Fruit fly (Drosophila melanogaster) whole organism, embryonic: ENCODE results near the gene how.
A peak's percentile ranks its signal among the peaks of the same experiment; 100 is the strongest.

Experiments
- Aef1 ChIP-seq: fragments of 200-800 bp; sonication (Bioruptor generic); IDR thresholded peaks from 3 replicates; pipeline ENCODE4 v1.3.6; 2022; ENCODE audit warnings: missing biosample characterization, missing genetic modification characterization
- Blimp-1 ChIP-seq: fragments of 200-800 bp; sonication (Bioruptor generic); optimal IDR thresholded peaks from 3 replicates; lab custom pipeline; 2018; ENCODE audit warnings: missing biosample characterization, missing genetic modification characterization, mild to moderate bottlenecking, moderate library complexity, missing genetic modification reagents
- CG10267 ChIP-seq: fragments of 200-800 bp; sonication (Bioruptor generic); optimal IDR thresholded peaks from 2 replicates; lab custom pipeline; 2018; ENCODE audit warnings: missing biosample characterization, mild to moderate bottlenecking, missing genetic modification characterization, moderate library complexity
- CG10321 ChIP-seq: fragments of 200-800 bp; sonication (Bioruptor generic); IDR thresholded peaks from 2 replicates; pipeline ENCODE4 v1.3.6; 2022; ENCODE audit warnings: missing biosample characterization, missing genetic modification characterization
- CG10565 ChIP-seq: fragments of 200-800 bp; sonication (Bioruptor generic); optimal IDR thresholded peaks from 3 replicates; lab custom pipeline; 2016; ENCODE audit warnings: missing biosample characterization, mild to moderate bottlenecking, missing genetic modification characterization
- CG10654 ChIP-seq: fragments of 200-800 bp; sonication (Bioruptor generic); optimal IDR thresholded peaks from 2 replicates; lab custom pipeline; 2016; ENCODE audit warnings: missing biosample characterization, missing genetic modification characterization
- CG11456 ChIP-seq: fragments of 200-800 bp; sonication (Bioruptor generic); IDR thresholded peaks from 3 replicates; pipeline ENCODE4 v1.3.6; 2022; ENCODE audit warnings: missing biosample characterization, missing genetic modification characterization
- CG13123 ChIP-seq: fragments of 200-800 bp; sonication (Bioruptor generic); optimal IDR thresholded peaks from 2 replicates; lab custom pipeline; 2016; ENCODE audit warnings: missing biosample characterization, missing genetic modification characterization
- CG14014 ChIP-seq: fragments of 200-800 bp; sonication (Bioruptor generic); IDR thresholded peaks from 2 replicates; pipeline ENCODE4 v1.3.6; 2022; ENCODE audit warnings: missing biosample characterization, missing genetic modification characterization
- CG17568 ChIP-seq: fragments of 200-800 bp; sonication (Bioruptor generic); optimal IDR thresholded peaks from 2 replicates; lab custom pipeline; 2018; ENCODE audit warnings: missing biosample characterization, mild to moderate bottlenecking, missing genetic modification characterization, moderate library complexity
- CG17912 ChIP-seq: fragments of 200-800 bp; sonication (Bioruptor generic); optimal IDR thresholded peaks from 2 replicates; lab custom pipeline; 2018; ENCODE audit warnings: missing biosample characterization, mild to moderate bottlenecking, missing genetic modification characterization
- CG18262 ChIP-seq: fragments of 200-800 bp; optimal IDR thresholded peaks from 3 replicates; lab custom pipeline; 2019; ENCODE audit warnings: missing biosample characterization, mild to moderate bottlenecking, missing genetic modification characterization, moderate library complexity
- CG2678 ChIP-seq: fragments of 200-800 bp; sonication (Bioruptor generic); optimal IDR thresholded peaks from 3 replicates; lab custom pipeline; 2019; ENCODE audit warnings: missing biosample characterization, mild to moderate bottlenecking, missing genetic modification characterization, moderate library complexity
- CG43689 ChIP-seq: fragments of 200-800 bp; sonication (Bioruptor generic); IDR thresholded peaks from 2 replicates; pipeline ENCODE4 v1.3.6; 2022; ENCODE audit warnings: missing biosample characterization, missing genetic modification characterization
- CG4404 ChIP-seq: fragments of 200-800 bp; sonication (Bioruptor generic); IDR thresholded peaks from 2 replicates; pipeline ENCODE4 v1.3.6; 2022; ENCODE audit warnings: missing biosample characterization, missing genetic modification characterization
- CG5245 ChIP-seq: fragments of 200-800 bp; sonication (Bioruptor generic); optimal IDR thresholded peaks from 3 replicates; lab custom pipeline; 2016; ENCODE audit warnings: missing biosample characterization, missing genetic modification characterization
- CG6813 ChIP-seq: fragments of 200-800 bp; sonication (Bioruptor generic); optimal IDR thresholded peaks from 2 replicates; lab custom pipeline; 2017; ENCODE audit warnings: missing biosample characterization, missing genetic modification characterization, mild to moderate bottlenecking, moderate library complexity, missing genetic modification reagents
- CG8089 ChIP-seq: fragments of 200-800 bp; sonication (Bioruptor generic); optimal IDR thresholded peaks from 3 replicates; lab custom pipeline; 2016; ENCODE audit warnings: missing biosample characterization, missing genetic modification characterization
- D ChIP-seq, 2 experiments: fragments of 200-800 bp in 1 of 2; fragments of >200 bp in 1 of 2; sonication (Bioruptor generic) in 1 of 2; optimal IDR thresholded peaks; 2 replicates in 1 of 2; 3 replicates in 1 of 2; lab custom pipeline; 2017; ENCODE audit warnings: mild to moderate bottlenecking in 1 of 2, missing biosample characterization in 1 of 2, missing genetic modification characterization in 1 of 2, missing genetic modification reagents in 1 of 2
- D19A ChIP-seq: fragments of 200-800 bp; optimal IDR thresholded peaks from 3 replicates; lab custom pipeline; 2019; ENCODE audit warnings: missing biosample characterization, mild to moderate bottlenecking, missing genetic modification characterization, moderate library complexity
- Dek ChIP-seq: fragments of 200-800 bp; sonication (Bioruptor generic); optimal IDR thresholded peaks from 3 replicates; lab custom pipeline; 2019; ENCODE audit warnings: missing biosample characterization, mild to moderate bottlenecking, missing genetic modification characterization, moderate library complexity
- Doc3 ChIP-seq: fragments of 200-800 bp; sonication (Bioruptor generic); IDR thresholded peaks from 3 replicates; pipeline ENCODE4 v1.3.6; 2022; ENCODE audit warnings: missing biosample characterization, missing genetic modification characterization; ENCODE audit not compliant: partially characterized antibody
- Eip74EF ChIP-seq, 2 experiments: fragments of 200-800 bp in 1 of 2; fragments of >200 bp in 1 of 2; sonication (Bioruptor generic) in 1 of 2; optimal IDR thresholded peaks; 2 replicates each; lab custom pipeline; 2017 to 2019; ENCODE audit warnings: missing biosample characterization in 2 of 2, missing genetic modification characterization in 2 of 2, mild to moderate bottlenecking in 1 of 2, moderate library complexity in 1 of 2
- Fer2 ChIP-seq: fragments of 200-800 bp; sonication (Bioruptor generic); optimal IDR thresholded peaks from 2 replicates; lab custom pipeline; 2018; ENCODE audit warnings: missing biosample characterization, mild to moderate bottlenecking, missing genetic modification characterization, moderate library complexity
- HLH54F ChIP-seq: fragments of 200-800 bp; sonication (Bioruptor generic); optimal IDR thresholded peaks from 3 replicates; lab custom pipeline; 2016; ENCODE audit warnings: missing biosample characterization, missing genetic modification characterization
- Hr3 ChIP-seq: fragments of 200-800 bp; sonication (Bioruptor generic); optimal IDR thresholded peaks from 3 replicates; lab custom pipeline; 2016; ENCODE audit warnings: missing biosample characterization, missing genetic modification characterization
- Kr ChIP-seq: fragments of 200-800 bp; sonication (Bioruptor generic); optimal IDR thresholded peaks from 2 replicates; lab custom pipeline; 2017; ENCODE audit warnings: missing biosample characterization, mild to moderate bottlenecking, missing genetic modification characterization
- Med ChIP-seq: fragments of 200-800 bp; sonication (Bioruptor generic); peaks from one replicate; lab custom pipeline; 2016; ENCODE audit warnings: missing biosample characterization, missing genetic modification characterization, mild to moderate bottlenecking, inconsistent platforms, moderate library complexity
- Myb ChIP-seq: fragments of 200-800 bp; sonication (Bioruptor generic); optimal IDR thresholded peaks from 2 replicates; lab custom pipeline; 2016; ENCODE audit warnings: missing biosample characterization, missing genetic modification characterization
- Nf-YC ChIP-seq: fragments of 200-800 bp; optimal IDR thresholded peaks from 3 replicates; lab custom pipeline; 2019; ENCODE audit warnings: missing biosample characterization, mild to moderate bottlenecking, missing genetic modification characterization, moderate library complexity
- NfI ChIP-seq: fragments of 200-800 bp; sonication (Bioruptor generic); optimal IDR thresholded peaks from 3 replicates; lab custom pipeline; 2018; ENCODE audit warnings: missing biosample characterization, mild to moderate bottlenecking, missing genetic modification characterization, moderate library complexity
- Sox102F ChIP-seq: fragments of 200-800 bp; sonication (Bioruptor generic); optimal IDR thresholded peaks from 2 replicates; lab custom pipeline; 2018; ENCODE audit warnings: missing biosample characterization, mild to moderate bottlenecking, missing genetic modification characterization, moderate library complexity
- TFAM ChIP-seq: fragments of 200-800 bp; sonication (Bioruptor generic); optimal IDR thresholded peaks from 2 replicates; lab custom pipeline; 2017; ENCODE audit warnings: missing biosample characterization, missing genetic modification characterization, inconsistent platforms
- Trl ChIP-seq, 3 experiments: fragments of >200 bp in 2 of 3; fragments of 200-800 bp in 1 of 3; sonication (Bioruptor generic) in 1 of 3; optimal IDR thresholded peaks; 2 replicates in 1 of 3; 3 replicates in 2 of 3; lab custom pipeline; 2016 to 2017; ENCODE audit warnings: missing biosample characterization in 1 of 3, missing genetic modification characterization in 1 of 3
- ac ChIP-seq: fragments of 200-800 bp; sonication (Bioruptor generic); optimal IDR thresholded peaks from 3 replicates; lab custom pipeline; 2017; ENCODE audit warnings: missing biosample characterization, mild to moderate bottlenecking, missing genetic modification characterization
- al ChIP-seq: fragments of 200-800 bp; sonication (Bioruptor generic); IDR thresholded peaks from 2 replicates; pipeline ENCODE4 v1.3.6; 2022; ENCODE audit warnings: missing biosample characterization, missing genetic modification characterization
- amos ChIP-seq: fragments of 200-800 bp; sonication (Bioruptor generic); IDR thresholded peaks from 2 replicates; pipeline ENCODE4 v1.3.6; 2022; ENCODE audit warnings: missing biosample characterization, missing genetic modification characterization; ENCODE audit not compliant: partially characterized antibody
- btn ChIP-seq: fragments of 200-800 bp; sonication (Bioruptor generic); optimal IDR thresholded peaks from 2 replicates; lab custom pipeline; 2016; ENCODE audit warnings: missing biosample characterization, missing genetic modification characterization
- da ChIP-seq: fragments of 200-800 bp; sonication (Bioruptor generic); optimal IDR thresholded peaks from 2 replicates; lab custom pipeline; 2016; ENCODE audit warnings: missing biosample characterization, missing genetic modification characterization
- ewg ChIP-seq: fragments of 200-800 bp; sonication (Bioruptor generic); optimal IDR thresholded peaks from 3 replicates; lab custom pipeline; 2017; ENCODE audit warnings: mild to moderate bottlenecking, missing biosample characterization, missing genetic modification reagents, missing genetic modification characterization
- ftz-f1 ChIP-seq: fragments of 200-800 bp; sonication (Bioruptor generic); optimal IDR thresholded peaks from 2 replicates; lab custom pipeline; 2016; ENCODE audit warnings: missing biosample characterization, missing genetic modification characterization
- gcm2 ChIP-seq: fragments of 200-800 bp; sonication (Bioruptor generic); optimal IDR thresholded peaks from 2 replicates; lab custom pipeline; 2016; ENCODE audit warnings: missing biosample characterization, missing genetic modification characterization
- gsb ChIP-seq: fragments of 200-800 bp; sonication (Bioruptor generic); IDR thresholded peaks from 2 replicates; pipeline ENCODE4 v1.3.6; 2022; ENCODE audit warnings: missing biosample characterization, missing genetic modification characterization
- klu ChIP-seq: fragments of 200-800 bp; sonication (Bioruptor generic); IDR thresholded peaks from 2 replicates; pipeline ENCODE4 v1.3.6; 2022; ENCODE audit warnings: missing biosample characterization, missing genetic modification characterization
- nom ChIP-seq: fragments of 200-800 bp; sonication (Bioruptor generic); optimal IDR thresholded peaks from 2 replicates; lab custom pipeline; 2017; ENCODE audit warnings: missing biosample characterization, missing genetic modification characterization, mild to moderate bottlenecking, moderate library complexity, missing genetic modification reagents
- schlank ChIP-seq: fragments of 200-800 bp; sonication (Bioruptor generic); optimal IDR thresholded peaks from 2 replicates; lab custom pipeline; 2018; ENCODE audit warnings: missing biosample characterization, mild to moderate bottlenecking, missing genetic modification characterization
- stc ChIP-seq: fragments of 200-800 bp; sonication (Bioruptor generic); IDR thresholded peaks from 2 replicates; pipeline ENCODE4 v1.3.6; 2022; ENCODE audit warnings: missing biosample characterization, missing genetic modification characterization
- tap ChIP-seq: fragments of 200-800 bp; optimal IDR thresholded peaks from 3 replicates; lab custom pipeline; 2019; ENCODE audit warnings: missing biosample characterization, mild to moderate bottlenecking, missing genetic modification characterization, moderate library complexity
- tio ChIP-seq: fragments of 200-800 bp; sonication (Bioruptor generic); optimal IDR thresholded peaks from 2 replicates; lab custom pipeline; 2017; ENCODE audit warnings: missing biosample characterization, missing genetic modification characterization, inconsistent platforms
- zf30C ChIP-seq: fragments of 200-800 bp; sonication (Bioruptor generic); optimal IDR thresholded peaks from 3 replicates; lab custom pipeline; 2018; ENCODE audit warnings: missing biosample characterization, mild to moderate bottlenecking, missing genetic modification characterization

The how gene

DNA sequence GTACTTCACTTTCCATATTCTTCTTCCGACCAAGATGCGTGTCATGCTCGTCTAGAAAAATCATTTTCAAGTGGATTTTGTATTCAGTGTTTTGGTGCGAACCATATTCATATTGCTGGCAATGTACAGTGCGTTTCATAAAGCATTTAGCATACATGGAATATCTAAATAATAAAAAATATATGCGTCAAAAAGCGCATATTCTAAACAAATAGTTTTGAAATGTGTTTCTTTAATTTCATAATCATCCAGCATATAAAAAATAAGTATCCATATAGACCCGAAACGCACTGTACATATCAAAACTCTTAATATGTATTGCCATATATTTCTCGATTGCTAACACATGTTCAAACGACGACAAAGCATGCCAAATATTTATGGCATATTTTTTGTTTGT, 79.2 kb downstream of the how start (continued):
- TF ChIP-seq CG6813 (GFP tag; lab: Kevin White, UChicago) (peak; percentile 46), da (GFP tag; lab: Kevin White, UChicago) (no peak), CG4404 (GFP tag; lab: Robert Waterston, UW) (peak; percentile 52), D (optimal IDR thresholded peaks at IDR 0.05; lab: Kevin White, UChicago) (no peak), D (GFP tag; optimal IDR thresholded peaks at IDR 0.05; lab: Kevin White, UChicago) (no peak), Aef1 (peak; percentile 38; the same call in 1 of the 3 replicates), CG10565 (no peak), Doc3 (GFP tag; lab: Robert Waterston, UW) (no peak), nom (GFP tag; lab: Kevin White, UChicago) (no peak), Sox102F (peak; percentile 57), ftz-f1 (no peak), CG2678 (tag; lab: Kevin White, UChicago) (no peak), al (GFP tag; lab: Robert Waterston, UW) (peak; percentile 80), TFAM (GFP tag; lab: Kevin White, UChicago) (no peak), amos (no peak), CG14014 (GFP tag; lab: Robert Waterston, UW) (peak; percentile 73), Eip74EF (GFP tag; optimal IDR thresholded peaks at IDR 0.05; lab: Kevin White, UChicago) (peak in 1 of 2 experiments; percentile 71), NfI (GFP tag; lab: Kevin White, UChicago) (peak; percentile 44), CG5245 (peak; percentile 16), gsb (GFP tag; lab: Robert Waterston, UW) (no peak), CG18262 (tag; lab: Kevin White, UChicago) (no peak), Hr3 (GFP tag; lab: Kevin White, UChicago) (peak; percentile 19), ac (GFP tag; lab: Kevin White, UChicago) (no peak), stc (GFP tag; lab: Robert Waterston, UW) (peak; percentile 45; the same call in 1 of the 2 replicates)
- TF ChIP-seq, all 482 proteins: peak for 159

DNA sequence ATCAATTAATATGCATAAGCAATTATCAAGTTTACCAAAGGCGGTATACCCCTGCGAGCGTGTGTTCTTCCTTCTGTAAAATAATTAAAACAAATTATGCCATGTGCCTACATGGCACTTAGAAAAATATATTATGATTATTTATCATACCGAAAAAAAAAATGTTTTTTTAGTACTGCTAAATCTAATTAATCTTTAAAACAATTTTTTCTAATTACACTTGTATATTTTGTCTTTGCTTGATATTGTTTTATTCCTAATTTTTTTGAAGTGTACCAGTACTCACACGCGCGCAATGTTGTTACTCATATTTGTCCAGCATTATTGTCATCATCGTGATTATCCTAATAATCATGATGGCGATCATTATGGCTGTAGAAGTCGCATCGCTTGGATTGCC, 81.4 kb downstream of the how start:
- TF ChIP-seq btn (GFP tag; lab: Kevin White, UChicago), result no peak
- TF ChIP-seq CG17912 (GFP tag; lab: Kevin White, UChicago), result no peak
- no peak for TF ChIP-seq NfI (GFP tag; lab: Kevin White, UChicago)
- no peak for TF ChIP-seq gcm2 (GFP tag; lab: Kevin White, UChicago)
- peak; percentile 31 for TF ChIP-seq Blimp-1 (GFP tag; lab: Kevin White, UChicago)
- TF ChIP-seq CG10267 (tag; lab: Kevin White, UChicago), result peak; percentile 3
- TF ChIP-seq Kr (GFP tag; lab: Kevin White, UChicago), result no peak
- TF ChIP-seq schlank (tag; lab: Kevin White, UChicago), result no peak
- TF ChIP-seq ewg (GFP tag; lab: Kevin White, UChicago), result no peak
- no peak for TF ChIP-seq CG4404 (GFP tag; lab: Robert Waterston, UW)
- peak; percentile 16 for TF ChIP-seq Med (GFP tag; lab: Kevin White, UChicago)
- no peak for TF ChIP-seq CG8089 (GFP tag; lab: Kevin White, UChicago)
- TF ChIP-seq klu (GFP tag; lab: Robert Waterston, UW), result no peak
- no peak for TF ChIP-seq Trl (optimal IDR thresholded peaks at IDR 0.05; lab: Kevin White, UChicago)
- TF ChIP-seq Trl (GFP tag; optimal IDR thresholded peaks at IDR 0.05; lab: Kevin White, UChicago), result no peak
- TF ChIP-seq Nf-YC, result no peak
- no peak for TF ChIP-seq Fer2 (tag; lab: Kevin White, UChicago)
- TF ChIP-seq Dek (tag; lab: Kevin White, UChicago), result no peak
- peak; percentile 20 for TF ChIP-seq tio (GFP tag; lab: Kevin White, UChicago)
- no peak for TF ChIP-seq CG17568 (GFP tag; lab: Kevin White, UChicago)
- TF ChIP-seq HLH54F (GFP tag; lab: Kevin White, UChicago), result no peak
- TF ChIP-seq D19A, result peak; percentile 23
- TF ChIP-seq tap, result peak; percentile 26
- TF ChIP-seq Myb (GFP tag; lab: Kevin White, UChicago), result no peak
- TF ChIP-seq CG10321, result no peak
- no peak for TF ChIP-seq CG43689
- no peak for TF ChIP-seq CG13123 (GFP tag; lab: Kevin White, UChicago)
- TF ChIP-seq CG10654 (GFP tag; lab: Kevin White, UChicago), result no peak
- no peak for TF ChIP-seq zf30C (GFP tag; lab: Kevin White, UChicago)
- no peak for TF ChIP-seq CG11456 (GFP tag; lab: Robert Waterston, UW)
